Worm (Caenorhabditis elegans): ENCODE measurements around the gene F10D7.4.

Gene F10D7.4

ce11 chrX:17369514-17369913, 12.4 kb downstream of the F10D7.4 start:
- no peak for TF ChIP-seq tbx-11 (GFP tag; IDR thresholded peaks at IDR 0.05)

- TF ChIP-seq F13C5.2 (tag; optimal IDR thresholded peaks at IDR 0.05) (no peak), tra-4 (tag; optimal IDR thresholded peaks at IDR 0.05) (no peak), aly-1 (tag; optimal IDR thresholded peaks at IDR 0.05) (no peak), ceh-13 (GFP tag; optimal IDR thresholded peaks at IDR 0.05) (no peak), tbx-37 (GFP tag; conservative IDR thresholded peaks at IDR 0.05) (no peak), B0310.2 (tag; optimal IDR thresholded peaks at IDR 0.05) (no peak), scrt-1 (GFP tag; IDR thresholded peaks at IDR 0.05) (no peak), hmg-4 (GFP tag; optimal IDR thresholded peaks at IDR 0.05) (no peak), hnd-1 (tag; optimal IDR thresholded peaks at IDR 0.05) (no peak), ceh-36 (tag; optimal IDR thresholded peaks at IDR 0.05) (no peak), tbx-11 (GFP tag; IDR thresholded peaks at IDR 0.05) (no peak), flt-1 (GFP tag; IDR thresholded peaks at IDR 0.05) (no peak), ets-7 (tag; optimal IDR thresholded peaks at IDR 0.05) (no peak), ama-1 (optimal IDR thresholded peaks at IDR 0.05) (no peak), hmbx-1 (tag; optimal IDR thresholded peaks at IDR 0.05) (no peak), sea-1 (GFP tag; conservative IDR thresholded peaks at IDR 0.05) (no peak), pes-1 (GFP tag; IDR thresholded peaks at IDR 0.05) (no peak)
These were observed 13.3 kb downstream of the F10D7.4 start, which contains the start of gene mfsd-10 for ce11 chrX:17368542-17368941. Gene mfsd-10, minus strand, starts transcription at chrX:17368642.

- no peak for TF ChIP-seq F13C5.2 (tag; optimal IDR thresholded peaks at IDR 0.05)
- no peak for TF ChIP-seq ama-1 (optimal IDR thresholded peaks at IDR 0.05)
- no peak for TF ChIP-seq tra-4 (tag; optimal IDR thresholded peaks at IDR 0.05)
- TF ChIP-seq scrt-1 (GFP tag; IDR thresholded peaks at IDR 0.05): no peak
- no peak for TF ChIP-seq flt-1 (GFP tag; IDR thresholded peaks at IDR 0.05)
- no peak for TF ChIP-seq sea-1 (GFP tag; conservative IDR thresholded peaks at IDR 0.05)
- TF ChIP-seq tbx-37 (GFP tag; conservative IDR thresholded peaks at IDR 0.05): no peak
- no peak for TF ChIP-seq B0310.2 (tag; optimal IDR thresholded peaks at IDR 0.05)
- no peak for TF ChIP-seq ets-7 (tag; optimal IDR thresholded peaks at IDR 0.05)
- TF ChIP-seq ceh-36 (tag; optimal IDR thresholded peaks at IDR 0.05): no peak
- TF ChIP-seq hnd-1 (tag; optimal IDR thresholded peaks at IDR 0.05): no peak
- TF ChIP-seq hmbx-1 (tag; optimal IDR thresholded peaks at IDR 0.05): no peak
- no peak for TF ChIP-seq tbx-11 (GFP tag; IDR thresholded peaks at IDR 0.05)
These were observed 18.4 kb downstream of the F10D7.4 start for ce11 chrX:17363491-17363890.

ce11 chrX:17362529-17362928, 19.3 kb downstream of the F10D7.4 start, which contains the start of gene F10D7.11:
Gene F10D7.11, plus strand, starts transcription at chrX:17362829.
- TF ChIP-seq tbx-11 (GFP tag; IDR thresholded peaks at IDR 0.05): no peak
- no peak for TF ChIP-seq tbx-37 (GFP tag; conservative IDR thresholded peaks at IDR 0.05)
- TF ChIP-seq hmg-4 (GFP tag; optimal IDR thresholded peaks at IDR 0.05): no peak
- TF ChIP-seq B0310.2 (tag; optimal IDR thresholded peaks at IDR 0.05): no peak
- no peak for TF ChIP-seq F13C5.2 (tag; optimal IDR thresholded peaks at IDR 0.05)
- TF ChIP-seq flt-1 (GFP tag; IDR thresholded peaks at IDR 0.05): no peak
- no peak for TF ChIP-seq ceh-13 (GFP tag; optimal IDR thresholded peaks at IDR 0.05)
- no peak for TF ChIP-seq tra-4 (tag; optimal IDR thresholded peaks at IDR 0.05)
- TF ChIP-seq aly-1 (tag; optimal IDR thresholded peaks at IDR 0.05): no peak
- no peak for TF ChIP-seq sea-1 (GFP tag; conservative IDR thresholded peaks at IDR 0.05)
- TF ChIP-seq ets-7 (tag; optimal IDR thresholded peaks at IDR 0.05): no peak
- TF ChIP-seq ama-1 (optimal IDR thresholded peaks at IDR 0.05): no peak
- no peak for TF ChIP-seq scrt-1 (GFP tag; IDR thresholded peaks at IDR 0.05)
- no peak for TF ChIP-seq ceh-36 (tag; optimal IDR thresholded peaks at IDR 0.05)
- no peak for TF ChIP-seq pes-1 (GFP tag; IDR thresholded peaks at IDR 0.05)
- no peak for TF ChIP-seq hnd-1 (tag; optimal IDR thresholded peaks at IDR 0.05)
- no peak for TF ChIP-seq hmbx-1 (tag; optimal IDR thresholded peaks at IDR 0.05)

ce11 chrX:17359452-17359851, 22.4 kb downstream of the F10D7.4 start, which contains the start of gene npr-36:
Gene npr-36, plus strand, starts transcription at chrX:17359752.
- TF ChIP-seq tbx-37 (GFP tag; conservative IDR thresholded peaks at IDR 0.05) (no peak), tbx-11 (GFP tag; IDR thresholded peaks at IDR 0.05) (no peak), B0310.2 (tag; optimal IDR thresholded peaks at IDR 0.05) (no peak)

ce11 chrX:17356748-17357147, 25.1 kb downstream of the F10D7.4 start:
- TF ChIP-seq aly-1 (tag; optimal IDR thresholded peaks at IDR 0.05) (no peak), ceh-13 (GFP tag; optimal IDR thresholded peaks at IDR 0.05) (no peak), scrt-1 (GFP tag; IDR thresholded peaks at IDR 0.05) (no peak), hmg-4 (GFP tag; optimal IDR thresholded peaks at IDR 0.05) (no peak), ama-1 (optimal IDR thresholded peaks at IDR 0.05) (no peak), flt-1 (GFP tag; IDR thresholded peaks at IDR 0.05) (no peak), tra-4 (tag; optimal IDR thresholded peaks at IDR 0.05) (no peak)

ce11 chrX:17355462-17355861, 26.4 kb downstream of the F10D7.4 start:
- TF ChIP-seq hmg-4 (GFP tag; optimal IDR thresholded peaks at IDR 0.05) (no peak), ets-7 (tag; optimal IDR thresholded peaks at IDR 0.05) (no peak), hnd-1 (tag; optimal IDR thresholded peaks at IDR 0.05) (no peak), B0310.2 (tag; optimal IDR thresholded peaks at IDR 0.05) (no peak), ceh-13 (GFP tag; optimal IDR thresholded peaks at IDR 0.05) (no peak), scrt-1 (GFP tag; IDR thresholded peaks at IDR 0.05) (no peak)

- TF ChIP-seq tbx-37 (GFP tag; conservative IDR thresholded peaks at IDR 0.05) (no peak), B0310.2 (tag; optimal IDR thresholded peaks at IDR 0.05) (no peak), ceh-36 (tag; optimal IDR thresholded peaks at IDR 0.05) (no peak), scrt-1 (GFP tag; IDR thresholded peaks at IDR 0.05) (no peak), flt-1 (GFP tag; IDR thresholded peaks at IDR 0.05) (no peak), ets-7 (tag; optimal IDR thresholded peaks at IDR 0.05) (no peak), F13C5.2 (tag; optimal IDR thresholded peaks at IDR 0.05) (no peak), hnd-1 (tag; optimal IDR thresholded peaks at IDR 0.05) (no peak), hmg-4 (GFP tag; optimal IDR thresholded peaks at IDR 0.05) (no peak), pes-1 (GFP tag; IDR thresholded peaks at IDR 0.05) (no peak), hmbx-1 (tag; optimal IDR thresholded peaks at IDR 0.05) (no peak)
These were observed 29.8 kb downstream of the F10D7.4 start for ce11 chrX:17352098-17352497.

All from whole organism, early embryonic.